Fruit fly (Drosophila melanogaster) whole organism, adult: ENCODE results near the gene mtTFB1.

ENCODE experiments used
- CG11617 ChIP-seq: fragments of 200-800 bp; sonication (Bioruptor generic); optimal IDR thresholded peaks from 2 replicates; lab custom pipeline; 2017; ENCODE audit warnings: mild to moderate bottlenecking, missing biosample characterization, missing genetic modification reagents, missing genetic modification characterization
- CG14711 ChIP-seq: fragments of 200-800 bp; sonication (Bioruptor generic); optimal IDR thresholded peaks from 2 replicates; lab custom pipeline; 2018; ENCODE audit warnings: missing biosample characterization, mild to moderate bottlenecking, missing genetic modification characterization, moderate library complexity
- CG33017 ChIP-seq: fragments of 200-800 bp; sonication (Bioruptor generic); optimal IDR thresholded peaks from 2 replicates; lab custom pipeline; 2018; ENCODE audit warnings: missing biosample characterization, mild to moderate bottlenecking, missing genetic modification characterization, moderate library complexity
- CG7045 ChIP-seq: fragments of 200-800 bp; sonication (Bioruptor generic); optimal IDR thresholded peaks from 2 replicates; lab custom pipeline; 2017; ENCODE audit warnings: missing biosample characterization, mild to moderate bottlenecking, missing genetic modification characterization
- Clk ChIP-seq: fragments of 200-800 bp; sonication (Bioruptor generic); optimal IDR thresholded peaks from 2 replicates; lab custom pipeline; 2017; ENCODE audit warnings: missing biosample characterization, missing genetic modification characterization
- Crg-1 ChIP-seq: fragments of 200-800 bp; sonication (Bioruptor generic); optimal IDR thresholded peaks from 2 replicates; lab custom pipeline; 2016; ENCODE audit warnings: missing biosample characterization, missing genetic modification characterization
- Mnt ChIP-seq: fragments of 200-800 bp; sonication (Bioruptor generic); optimal IDR thresholded peaks from 2 replicates; lab custom pipeline; 2016; ENCODE audit warnings: missing biosample characterization, mild to moderate bottlenecking, missing genetic modification characterization
- cnc ChIP-seq, 2 experiments: fragments of >200 bp; optimal IDR thresholded peaks; 2 replicates each; lab custom pipeline; 2017
- kay ChIP-seq: fragments of 200-800 bp; sonication (Bioruptor generic); peaks from one replicate; lab custom pipeline; 2016; ENCODE audit warnings: missing biosample characterization, missing genetic modification characterization, borderline replicate concordance
- toe ChIP-seq: fragments of 200-800 bp; sonication (Bioruptor generic); optimal IDR thresholded peaks from 2 replicates; lab custom pipeline; 2016; ENCODE audit warnings: missing biosample characterization, missing genetic modification characterization

dm6 chr3L:11715187-11715586 is 6.4 kb downstream of the mtTFB1 start, which contains the start of gene CG14132:
- TF ChIP-seq CG11617 (GFP tag; lab: Kevin White, UChicago) (no peak), cnc (optimal IDR thresholded peaks at IDR 0.05; lab: Kevin White, UChicago) (no peak), kay (GFP tag; lab: Kevin White, UChicago) (no peak), Clk (no peak), CG14711 (tag; lab: Kevin White, UChicago) (no peak), Mnt (GFP tag; lab: Kevin White, UChicago) (no peak), toe (no peak), CG33017 (tag; lab: Kevin White, UChicago) (no peak), Crg-1 (no peak), CG7045 (GFP tag; lab: Kevin White, UChicago) (no peak)
